Worm (Caenorhabditis elegans) whole organism, L2 larva: ENCODE measurements around the gene clec-117.
A peak's percentile ranks its signal among the peaks of the same experiment; 100 is the strongest.

ENCODE experiments used
- C34F6.9 ChIP-seq: fragments of 150-350 bp; optimal IDR thresholded peaks from 2 replicates; lab custom pipeline; 2014; ENCODE audit warnings: missing biosample characterization, missing genetic modification characterization
- F13H6.1 ChIP-seq: sonication (generic microtip); optimal IDR thresholded peaks from 2 replicates; lab custom pipeline; 2016; ENCODE audit warnings: missing genetic modification characterization, missing compliant biosample characterization
- R02D3.7 ChIP-seq: fragments of 150-350 bp; optimal IDR thresholded peaks from 2 replicates; lab custom pipeline; 2014; ENCODE audit warnings: missing biosample characterization, missing genetic modification characterization
- Y55F3AM.14 ChIP-seq: fragments of 200-800 bp; sonication (Bioruptor generic); optimal IDR thresholded peaks from 2 replicates; lab custom pipeline; 2018; ENCODE audit warnings: mild to moderate bottlenecking, missing genetic modification characterization, missing compliant biosample characterization
- alr-1 ChIP-seq: fragments of 150-350 bp; optimal IDR thresholded peaks from 2 replicates; lab custom pipeline; 2014; ENCODE audit warnings: missing biosample characterization, missing genetic modification characterization
- ama-1 ChIP-seq: fragments of 150-350 bp; optimal IDR thresholded peaks from 2 replicates; lab custom pipeline; 2018; ENCODE audit warnings: inconsistent platforms
- blmp-1 ChIP-seq: sonication (generic microtip); optimal IDR thresholded peaks from 2 replicates; lab custom pipeline; 2017; ENCODE audit warnings: missing genetic modification characterization, mild to moderate bottlenecking, missing compliant biosample characterization, antibody characterized with exemption, moderate library complexity; ENCODE audit not compliant: insufficient read depth
- ceh-16 ChIP-seq: fragments of 150-350 bp; optimal IDR thresholded peaks from 2 replicates; lab custom pipeline; 2014; ENCODE audit warnings: missing biosample characterization, missing genetic modification characterization
- ceh-82 ChIP-seq: fragments of 150-350 bp; optimal IDR thresholded peaks from 2 replicates; lab custom pipeline; 2014; ENCODE audit warnings: missing biosample characterization, missing genetic modification characterization
- crh-2 ChIP-seq: sonication (generic microtip); optimal IDR thresholded peaks from 2 replicates; lab custom pipeline; 2017; ENCODE audit warnings: missing biosample characterization, missing genetic modification characterization
- egl-27 ChIP-seq: sonication (generic microtip); optimal IDR thresholded peaks from 3 replicates; lab custom pipeline; 2017; ENCODE audit warnings: missing biosample characterization, missing genetic modification reagents, missing genetic modification characterization
- elt-1 ChIP-seq: fragments of 150-350 bp; optimal IDR thresholded peaks from 2 replicates; lab custom pipeline; 2014; ENCODE audit warnings: missing biosample characterization, missing genetic modification characterization
- elt-3 ChIP-seq: sonication (generic microtip); optimal IDR thresholded peaks from 2 replicates; lab custom pipeline; 2017; ENCODE audit warnings: missing biosample characterization, missing genetic modification characterization
- gmeb-1 ChIP-seq: fragments of 150-350 bp; optimal IDR thresholded peaks from 2 replicates; lab custom pipeline; 2014; ENCODE audit warnings: missing biosample characterization, missing genetic modification characterization
- lin-11 ChIP-seq: fragments of 150-350 bp; sonication (generic microtip); optimal IDR thresholded peaks from 2 replicates; lab custom pipeline; 2014; ENCODE audit warnings: missing biosample characterization, missing genetic modification characterization, inconsistent platforms, mixed read lengths
- lin-39 ChIP-seq: fragments of 150-350 bp; optimal IDR thresholded peaks from 2 replicates; lab custom pipeline; 2014; ENCODE audit warnings: missing biosample characterization, missing genetic modification reagents, missing genetic modification characterization
- lsy-2 ChIP-seq, 2 experiments: fragments of 150-350 bp in 1 of 2; sonication (generic microtip) in 1 of 2; optimal IDR thresholded peaks; 2 replicates each; lab custom pipeline; 2014 to 2017; ENCODE audit warnings: missing biosample characterization in 2 of 2, missing genetic modification characterization in 2 of 2
- mab-5 ChIP-seq: fragments of 150-350 bp; optimal IDR thresholded peaks from 2 replicates; lab custom pipeline; 2014; ENCODE audit warnings: missing biosample characterization, missing genetic modification characterization
- mbf-1 ChIP-seq: sonication (generic microtip); optimal IDR thresholded peaks from 2 replicates; lab custom pipeline; 2017; ENCODE audit warnings: missing biosample characterization, missing genetic modification characterization
- mdl-1 ChIP-seq, 2 experiments: fragments of 150-350 bp in 1 of 2; sonication (generic microtip) in 1 of 2; optimal IDR thresholded peaks; 2 replicates each; lab custom pipeline; 2017; ENCODE audit warnings: missing biosample characterization in 2 of 2, missing genetic modification characterization in 2 of 2
- nhr-10 ChIP-seq: sonication (generic microtip); optimal IDR thresholded peaks from 2 replicates; lab custom pipeline; 2017; ENCODE audit warnings: missing biosample characterization, missing genetic modification characterization
- nhr-11 ChIP-seq: fragments of 150-350 bp; optimal IDR thresholded peaks from 2 replicates; lab custom pipeline; 2014; ENCODE audit warnings: missing biosample characterization, missing genetic modification characterization
- nhr-12 ChIP-seq: fragments of 150-350 bp; optimal IDR thresholded peaks from 2 replicates; lab custom pipeline; 2014; ENCODE audit warnings: missing biosample characterization, missing genetic modification characterization
- nhr-129 ChIP-seq: fragments of 150-350 bp; optimal IDR thresholded peaks from 2 replicates; lab custom pipeline; 2014; ENCODE audit warnings: missing biosample characterization, missing genetic modification characterization
- nhr-21 ChIP-seq: fragments of 150-350 bp; optimal IDR thresholded peaks from 2 replicates; lab custom pipeline; 2014; ENCODE audit warnings: missing biosample characterization, missing genetic modification characterization
- nhr-23 ChIP-seq: fragments of 150-350 bp; optimal IDR thresholded peaks from 2 replicates; lab custom pipeline; 2014; ENCODE audit warnings: missing biosample characterization, missing genetic modification reagents, missing genetic modification characterization
- nhr-237 ChIP-seq: fragments of 150-350 bp; optimal IDR thresholded peaks from 2 replicates; lab custom pipeline; 2014; ENCODE audit warnings: missing biosample characterization, missing genetic modification characterization
- nhr-25 ChIP-seq: fragments of 150-350 bp; sonication (generic microtip); optimal IDR thresholded peaks from 3 replicates; lab custom pipeline; 2014; ENCODE audit warnings: missing biosample characterization, missing genetic modification characterization
- nhr-6 ChIP-seq: fragments of 150-350 bp; optimal IDR thresholded peaks from 2 replicates; lab custom pipeline; 2014; ENCODE audit warnings: missing biosample characterization, missing genetic modification characterization
- nhr-77 ChIP-seq: fragments of 150-350 bp; optimal IDR thresholded peaks from 2 replicates; lab custom pipeline; 2014; ENCODE audit warnings: missing biosample characterization, missing genetic modification characterization
- peb-1 ChIP-seq: fragments of 150-350 bp; optimal IDR thresholded peaks from 2 replicates; lab custom pipeline; 2014; ENCODE audit warnings: missing biosample characterization, missing genetic modification characterization
- sem-4 ChIP-seq: fragments of 150-350 bp; optimal IDR thresholded peaks from 2 replicates; lab custom pipeline; 2014; ENCODE audit warnings: missing biosample characterization, missing genetic modification reagents, missing genetic modification characterization
- skn-1 ChIP-seq: sonication (generic microtip); optimal IDR thresholded peaks from 2 replicates; lab custom pipeline; 2017; ENCODE audit warnings: missing biosample characterization, missing genetic modification characterization
- sma-3 ChIP-seq: sonication (generic microtip); optimal IDR thresholded peaks from 2 replicates; lab custom pipeline; 2016; ENCODE audit warnings: missing genetic modification reagents, missing genetic modification characterization, missing compliant biosample characterization
- sma-9 ChIP-seq, 2 experiments: fragments of 150-350 bp in 1 of 2; sonication (generic microtip) in 1 of 2; optimal IDR thresholded peaks; 2 replicates each; lab custom pipeline; 2014 to 2016; ENCODE audit warnings: missing genetic modification characterization in 2 of 2, mild to moderate bottlenecking in 1 of 2, missing biosample characterization in 1 of 2, missing compliant biosample characterization in 1 of 2, missing genetic modification reagents in 1 of 2, moderate library complexity in 1 of 2
- snpc-4 ChIP-seq: fragments of 150-350 bp; optimal IDR thresholded peaks from 2 replicates; lab custom pipeline; 2014; ENCODE audit warnings: missing biosample characterization, missing genetic modification characterization
- unc-55 ChIP-seq: fragments of 150-350 bp; sonication (generic microtip); optimal IDR thresholded peaks from 3 replicates; lab custom pipeline; 2014; ENCODE audit warnings: missing biosample characterization, missing genetic modification reagents, missing genetic modification characterization
- unc-62 ChIP-seq: fragments of 150-350 bp; optimal IDR thresholded peaks from 2 replicates; lab custom pipeline; 2014; ENCODE audit warnings: missing biosample characterization, missing genetic modification reagents, missing genetic modification characterization
- zag-1 ChIP-seq: fragments of 150-350 bp; optimal IDR thresholded peaks from 2 replicates; lab custom pipeline; 2014; ENCODE audit warnings: missing biosample characterization, missing genetic modification characterization
- ztf-11 ChIP-seq: sonication (generic microtip); optimal IDR thresholded peaks from 2 replicates; lab custom pipeline; 2017; ENCODE audit warnings: missing biosample characterization, missing genetic modification characterization
- ztf-4 ChIP-seq: fragments of 150-350 bp; optimal IDR thresholded peaks from 2 replicates; lab custom pipeline; 2014; ENCODE audit warnings: missing biosample characterization, missing genetic modification characterization

The clec-117 gene

ce11 chrII:294606-295005 lies 2.2 kb downstream of the clec-117 start, which contains the start of gene B0432.11:
TSS of gene B0432.11 (minus strand) at chrII:294706.
- TF ChIP-seq zag-1, result no peak
- TF ChIP-seq alr-1 (tag; lab: Kevin White, UChicago), result no peak
- TF ChIP-seq mdl-1 (tag; optimal IDR thresholded peaks at IDR 0.05; lab: Kevin White, UChicago), result no peak
- TF ChIP-seq egl-27 (tag; lab: Kevin White, UChicago), result no peak
- TF ChIP-seq sem-4 (tag; lab: Kevin White, UChicago), result no peak
- TF ChIP-seq F13H6.1 (tag; lab: Kevin White, UChicago), result no peak
- TF ChIP-seq nhr-129, result no peak
- TF ChIP-seq, all 48 proteins: peak for 0

ce11 chrII:290282-290681 lies 6.5 kb downstream of the clec-117 start, which contains the start of gene djr-1.1:
TSS of gene djr-1.1 (plus strand) at chrII:290582.
- TF ChIP-seq unc-55 (GFP tag; lab: Kevin White, UChicago) (no peak), ztf-11 (no peak), ceh-82 (tag; lab: Kevin White, UChicago) (no peak), nhr-237 (tag; lab: Kevin White, UChicago) (no peak), nhr-11 (tag; lab: Kevin White, UChicago) (no peak)

ce11 chrII:288705-289205 lies 8.1 kb downstream of the clec-117 start, which contains the start of gene mrpl-41:
TSS of gene mrpl-41 (plus strand) at chrII:288939.
- peak; percentile 12 for TF ChIP-seq Y55F3AM.14 (GFP tag; lab: Kevin White, UChicago)
- no peak for TF ChIP-seq alr-1 (tag; lab: Kevin White, UChicago)
- no peak for TF ChIP-seq elt-1 (tag; lab: Kevin White, UChicago)
- TF ChIP-seq nhr-237 (tag; lab: Kevin White, UChicago), result no peak
- TF ChIP-seq nhr-23 (tag; lab: Kevin White, UChicago), result no peak
- no peak for TF ChIP-seq nhr-10 (tag; lab: Kevin White, UChicago)

- no peak for TF ChIP-seq gmeb-1 (tag; lab: Kevin White, UChicago)
- TF ChIP-seq ceh-16 (tag; lab: Kevin White, UChicago), result no peak
- TF ChIP-seq, all 48 proteins: peak for 0
Observed at ce11 chrII:286551-286724, 10.4 kb downstream of the clec-117 start, which contains the start of gene misc-1. TSS of gene misc-1 (plus strand) at chrII:286625.

- no peak for TF ChIP-seq nhr-10 (tag; lab: Kevin White, UChicago)
- TF ChIP-seq R02D3.7 (tag; lab: Kevin White, UChicago), result peak; percentile 8
- TF ChIP-seq gmeb-1 (tag; lab: Kevin White, UChicago), result peak; percentile 97
- TF ChIP-seq nhr-21 (tag; lab: Kevin White, UChicago), result peak; percentile 63
- TF ChIP-seq nhr-11 (tag; lab: Kevin White, UChicago), result no peak
- TF ChIP-seq peb-1, result no peak
- TF ChIP-seq ama-1 (lab: Kevin White, UChicago), result no peak
- TF ChIP-seq lin-39 (tag; lab: Kevin White, UChicago), result no peak
- TF ChIP-seq mbf-1 (tag; lab: Kevin White, UChicago), result no peak
- TF ChIP-seq lin-11 (tag; lab: Kevin White, UChicago), result peak; percentile 63
- peak; percentile 96 for TF ChIP-seq unc-55 (GFP tag; lab: Kevin White, UChicago)
- peak; percentile 74 for TF ChIP-seq sma-3
- TF ChIP-seq lsy-2 (tag; optimal IDR thresholded peaks at IDR 0.05; lab: Kevin White, UChicago), result peak; percentile 81 to 92
- no peak for TF ChIP-seq nhr-23 (tag; lab: Kevin White, UChicago)
- no peak for TF ChIP-seq elt-3 (tag; lab: Kevin White, UChicago)
- peak; percentile 37 for TF ChIP-seq nhr-77 (tag; lab: Kevin White, UChicago)
- peak; percentile 40 for TF ChIP-seq nhr-237 (tag; lab: Kevin White, UChicago)
- TF ChIP-seq crh-2 (tag; lab: Kevin White, UChicago), result peak; percentile 81
- TF ChIP-seq sma-9 (GFP tag; optimal IDR thresholded peaks at IDR 0.05; lab: Kevin White, UChicago), result peak; percentile 75
- TF ChIP-seq sma-9 (tag; optimal IDR thresholded peaks at IDR 0.05; lab: Kevin White, UChicago), result no peak
- peak; percentile 71 for TF ChIP-seq mab-5 (tag; lab: Kevin White, UChicago)
- no peak for TF ChIP-seq ztf-4
- no peak for TF ChIP-seq ztf-11
- peak; percentile 82 for TF ChIP-seq nhr-25 (tag; lab: Kevin White, UChicago)
- TF ChIP-seq nhr-6 (tag; lab: Kevin White, UChicago), result peak; percentile 78
- no peak for TF ChIP-seq unc-62 (GFP tag; lab: Kevin White, UChicago)
- no peak for TF ChIP-seq ceh-82 (tag; lab: Kevin White, UChicago)
- TF ChIP-seq nhr-12, result no peak
- TF ChIP-seq alr-1 (tag; lab: Kevin White, UChicago), result no peak
- peak; percentile 96 for TF ChIP-seq C34F6.9 (tag; lab: Kevin White, UChicago)
- TF ChIP-seq skn-1 (tag; lab: Kevin White, UChicago), result no peak
- peak; percentile 60 for TF ChIP-seq snpc-4 (tag; lab: Kevin White, UChicago)
- peak; percentile 81 for TF ChIP-seq egl-27 (tag; lab: Kevin White, UChicago)
- TF ChIP-seq ceh-16 (tag; lab: Kevin White, UChicago), result peak; percentile 19
- peak in 1 of 2 experiments; percentile 4 for TF ChIP-seq mdl-1 (tag; optimal IDR thresholded peaks at IDR 0.05; lab: Kevin White, UChicago)
- TF ChIP-seq elt-1 (tag; lab: Kevin White, UChicago), result no peak
- no peak for TF ChIP-seq blmp-1 (tag; lab: Kevin White, UChicago)
Observed at ce11 chrII:285627-286550, 10.9 kb downstream of the clec-117 start, which contains the start of gene B0432.10. TSS of gene B0432.10 (minus strand) at chrII:286275.
